Fruit fly (Drosophila melanogaster) whole organism, embryonic: ENCODE results near the gene Roc1b.

ENCODE experiments used
- Asciz ChIP-seq: fragments of 200-800 bp; sonication (Bioruptor generic); optimal IDR thresholded peaks from 2 replicates; lab custom pipeline; 2017; ENCODE audit warnings: missing biosample characterization, mild to moderate bottlenecking, missing genetic modification characterization, missing genetic modification reagents
- BEAF-32 ChIP-seq: fragments of 200-800 bp; sonication (Bioruptor generic); optimal IDR thresholded peaks from 3 replicates; lab custom pipeline; 2017; ENCODE audit warnings: missing biosample characterization, missing genetic modification characterization, mild to moderate bottlenecking, moderate library complexity, missing genetic modification reagents
- C15 ChIP-seq: fragments of 200-800 bp; sonication (Bioruptor generic); IDR thresholded peaks from 3 replicates; pipeline ENCODE4 v1.3.6; 2022; ENCODE audit warnings: missing biosample characterization, missing genetic modification characterization
- CG10321 ChIP-seq: fragments of 200-800 bp; sonication (Bioruptor generic); IDR thresholded peaks from 2 replicates; pipeline ENCODE4 v1.3.6; 2022; ENCODE audit warnings: missing biosample characterization, missing genetic modification characterization
- CG10543 ChIP-seq: fragments of 200-800 bp; sonication (Bioruptor generic); optimal IDR thresholded peaks from 3 replicates; lab custom pipeline; 2017; ENCODE audit warnings: missing biosample characterization, mild to moderate bottlenecking, missing genetic modification characterization, moderate library complexity
- CG10565 ChIP-seq: fragments of 200-800 bp; sonication (Bioruptor generic); optimal IDR thresholded peaks from 3 replicates; lab custom pipeline; 2016; ENCODE audit warnings: missing biosample characterization, mild to moderate bottlenecking, missing genetic modification characterization
- CG13287 ChIP-seq: fragments of 200-800 bp; sonication (Bioruptor generic); IDR thresholded peaks from 2 replicates; pipeline ENCODE4 v1.3.6; 2022; ENCODE audit warnings: missing biosample characterization, missing genetic modification characterization; ENCODE audit not compliant: partially characterized antibody
- CG14050 ChIP-seq: fragments of 200-800 bp; sonication (Bioruptor generic); IDR thresholded peaks from 3 replicates; pipeline ENCODE4 v1.3.6; 2022; ENCODE audit warnings: missing biosample characterization, missing genetic modification characterization
- CG15073 ChIP-seq: fragments of 200-800 bp; sonication (Bioruptor generic); optimal IDR thresholded peaks from 2 replicates; lab custom pipeline; 2016; ENCODE audit warnings: missing biosample characterization, missing genetic modification characterization
- CG17385 ChIP-seq: fragments of 200-800 bp; sonication (Bioruptor generic); optimal IDR thresholded peaks from 3 replicates; lab custom pipeline; 2018; ENCODE audit warnings: missing biosample characterization, mild to moderate bottlenecking, missing genetic modification characterization
- CG17912 ChIP-seq: fragments of 200-800 bp; sonication (Bioruptor generic); optimal IDR thresholded peaks from 2 replicates; lab custom pipeline; 2018; ENCODE audit warnings: missing biosample characterization, mild to moderate bottlenecking, missing genetic modification characterization
- CG2116 ChIP-seq: fragments of 200-800 bp; sonication (Bioruptor generic); optimal IDR thresholded peaks from 3 replicates; lab custom pipeline; 2018; ENCODE audit warnings: missing biosample characterization, mild to moderate bottlenecking, missing genetic modification characterization
- CG31224 ChIP-seq: fragments of 200-800 bp; sonication (Bioruptor generic); IDR thresholded peaks from 2 replicates; pipeline ENCODE4 v1.3.6; 2022; ENCODE audit warnings: missing biosample characterization, missing genetic modification characterization
- CG33557 ChIP-seq: fragments of 200-800 bp; sonication (Bioruptor generic); optimal IDR thresholded peaks from 2 replicates; lab custom pipeline; 2019; ENCODE audit warnings: missing biosample characterization, mild to moderate bottlenecking, missing genetic modification characterization, moderate library complexity
- CG5180 ChIP-seq: fragments of 200-800 bp; sonication (Bioruptor generic); optimal IDR thresholded peaks from 3 replicates; lab custom pipeline; 2017; ENCODE audit warnings: missing biosample characterization, missing genetic modification characterization, mild to moderate bottlenecking, moderate library complexity, missing genetic modification reagents
- CG6813 ChIP-seq: fragments of 200-800 bp; sonication (Bioruptor generic); optimal IDR thresholded peaks from 2 replicates; lab custom pipeline; 2017; ENCODE audit warnings: missing biosample characterization, missing genetic modification characterization, mild to moderate bottlenecking, moderate library complexity, missing genetic modification reagents
- CG8924 ChIP-seq: fragments of 200-800 bp; optimal IDR thresholded peaks from 3 replicates; lab custom pipeline; 2019; ENCODE audit warnings: missing biosample characterization, mild to moderate bottlenecking, missing genetic modification characterization, moderate library complexity
- CG9215 ChIP-seq: fragments of 200-800 bp; sonication (Bioruptor generic); IDR thresholded peaks from 2 replicates; pipeline ENCODE4 v1.3.6; 2022; ENCODE audit warnings: missing biosample characterization, missing genetic modification characterization
- CG9437 ChIP-seq: fragments of 200-800 bp; sonication (Bioruptor generic); optimal IDR thresholded peaks from 2 replicates; lab custom pipeline; 2018; ENCODE audit warnings: missing biosample characterization, mild to moderate bottlenecking, missing genetic modification characterization
- Deaf1 ChIP-seq: fragments of 200-800 bp; optimal IDR thresholded peaks from 3 replicates; lab custom pipeline; 2019; ENCODE audit warnings: missing biosample characterization, mild to moderate bottlenecking, missing genetic modification characterization, moderate library complexity
- Doc2 ChIP-seq: fragments of 200-800 bp; sonication (Bioruptor generic); IDR thresholded peaks from 2 replicates; pipeline ENCODE4 v1.3.6; 2022; ENCODE audit warnings: missing biosample characterization, missing genetic modification characterization
- Dp ChIP-seq: fragments of 200-800 bp; sonication (Bioruptor generic); optimal IDR thresholded peaks from 2 replicates; lab custom pipeline; 2018; ENCODE audit warnings: missing biosample characterization, mild to moderate bottlenecking, missing genetic modification characterization, moderate library complexity
- Drgx ChIP-seq: fragments of 200-800 bp; sonication (Bioruptor generic); IDR thresholded peaks from 2 replicates; pipeline ENCODE4 v1.3.6; 2022; ENCODE audit warnings: missing biosample characterization, missing genetic modification characterization
- Gsc ChIP-seq: fragments of 200-800 bp; sonication (Bioruptor generic); IDR thresholded peaks from 2 replicates; pipeline ENCODE4 v1.3.6; 2022; ENCODE audit warnings: missing biosample characterization, missing genetic modification characterization
- Hey ChIP-seq: fragments of 200-800 bp; sonication (Bioruptor generic); optimal IDR thresholded peaks from 3 replicates; lab custom pipeline; 2018; ENCODE audit warnings: missing biosample characterization, mild to moderate bottlenecking, missing genetic modification characterization
- Lpt ChIP-seq: fragments of >200 bp; optimal IDR thresholded peaks from 2 replicates; lab custom pipeline; 2018; ENCODE audit warnings: missing biosample characterization, missing genetic modification characterization
- Max ChIP-seq: fragments of 200-800 bp; sonication (Bioruptor generic); optimal IDR thresholded peaks from 2 replicates; lab custom pipeline; 2016; ENCODE audit warnings: missing biosample characterization, mild to moderate bottlenecking, missing genetic modification characterization
- Med ChIP-seq: fragments of 200-800 bp; sonication (Bioruptor generic); peaks from one replicate; lab custom pipeline; 2016; ENCODE audit warnings: missing biosample characterization, missing genetic modification characterization, mild to moderate bottlenecking, inconsistent platforms, moderate library complexity
- NFAT ChIP-seq: fragments of 200-800 bp; sonication (Bioruptor generic); IDR thresholded peaks from 2 replicates; pipeline ENCODE4 v1.3.6; 2022; ENCODE audit warnings: missing biosample characterization, missing genetic modification characterization
- PHDP ChIP-seq: fragments of 200-800 bp; sonication (Bioruptor generic); optimal IDR thresholded peaks from 3 replicates; lab custom pipeline; 2018; ENCODE audit warnings: missing biosample characterization, mild to moderate bottlenecking, missing genetic modification characterization, moderate library complexity
- Sin3A ChIP-seq: fragments of >200 bp; optimal IDR thresholded peaks from 2 replicates; lab custom pipeline; 2018
- Sox102F ChIP-seq: fragments of 200-800 bp; sonication (Bioruptor generic); optimal IDR thresholded peaks from 2 replicates; lab custom pipeline; 2018; ENCODE audit warnings: missing biosample characterization, mild to moderate bottlenecking, missing genetic modification characterization, moderate library complexity
- Xbp1 ChIP-seq: fragments of 200-800 bp; sonication (Bioruptor generic); optimal IDR thresholded peaks from 3 replicates; lab custom pipeline; 2016; ENCODE audit warnings: missing biosample characterization, mild to moderate bottlenecking, missing genetic modification characterization
- YL-1 ChIP-seq: fragments of 200-800 bp; sonication (Bioruptor generic); optimal IDR thresholded peaks from 3 replicates; lab custom pipeline; 2017; ENCODE audit warnings: missing biosample characterization, mild to moderate bottlenecking, missing genetic modification characterization
- ara ChIP-seq: fragments of 200-800 bp; sonication (Bioruptor generic); IDR thresholded peaks from 2 replicates; pipeline ENCODE4 v1.3.6; 2022; ENCODE audit warnings: missing biosample characterization, missing genetic modification characterization
- bcd ChIP-seq: fragments of 200-800 bp; sonication (Bioruptor generic); optimal IDR thresholded peaks from 2 replicates; lab custom pipeline; 2017; ENCODE audit warnings: missing biosample characterization, mild to moderate bottlenecking, missing genetic modification characterization
- chif ChIP-seq, 2 experiments: fragments of 200-800 bp; sonication (Bioruptor generic); optimal IDR thresholded peaks; 3 replicates each; lab custom pipeline; 2016; ENCODE audit warnings: missing biosample characterization in 2 of 2, missing genetic modification characterization in 2 of 2
- corto ChIP-seq: fragments of 200-800 bp; sonication (Bioruptor generic); optimal IDR thresholded peaks from 2 replicates; lab custom pipeline; 2016; ENCODE audit warnings: missing biosample characterization, mild to moderate bottlenecking, missing genetic modification characterization, moderate library complexity
- danr ChIP-seq: fragments of 200-800 bp; sonication (Bioruptor generic); IDR thresholded peaks from 2 replicates; pipeline ENCODE4 v1.3.6; 2022; ENCODE audit warnings: missing biosample characterization, missing genetic modification characterization
- gro ChIP-seq: fragments of 200-800 bp; sonication (Bioruptor generic); optimal IDR thresholded peaks from 2 replicates; lab custom pipeline; 2016; ENCODE audit warnings: missing biosample characterization, missing genetic modification characterization
- gsb ChIP-seq: fragments of 200-800 bp; sonication (Bioruptor generic); IDR thresholded peaks from 2 replicates; pipeline ENCODE4 v1.3.6; 2022; ENCODE audit warnings: missing biosample characterization, missing genetic modification characterization
- klu ChIP-seq: fragments of 200-800 bp; sonication (Bioruptor generic); IDR thresholded peaks from 2 replicates; pipeline ENCODE4 v1.3.6; 2022; ENCODE audit warnings: missing biosample characterization, missing genetic modification characterization
- lov ChIP-seq, 2 experiments: fragments of 200-800 bp in 1 of 2; fragments of >200 bp in 1 of 2; sonication (Bioruptor generic) in 1 of 2; IDR thresholded peaks in 1 of 2; optimal IDR thresholded peaks in 1 of 2; 2 replicates in 1 of 2; 3 replicates in 1 of 2; pipeline versions ENCODE4 v1.3.6 to Lab custom; 2017 to 2022; ENCODE audit warnings: missing biosample characterization in 1 of 2, missing genetic modification characterization in 1 of 2
- onecut ChIP-seq: fragments of 200-800 bp; sonication (Bioruptor generic); IDR thresholded peaks from 2 replicates; pipeline ENCODE4 v1.3.6; 2022; ENCODE audit warnings: missing biosample characterization, missing genetic modification characterization
- pnt ChIP-seq: fragments of 200-800 bp; sonication (Bioruptor generic); optimal IDR thresholded peaks from 3 replicates; lab custom pipeline; 2016; ENCODE audit warnings: missing biosample characterization, missing genetic modification characterization
- pros ChIP-seq: fragments of 200-800 bp; sonication (Bioruptor generic); optimal IDR thresholded peaks from 3 replicates; lab custom pipeline; 2019; ENCODE audit warnings: missing biosample characterization, mild to moderate bottlenecking, missing genetic modification characterization, moderate library complexity
- pum ChIP-seq: fragments of 200-800 bp; sonication (Bioruptor generic); optimal IDR thresholded peaks from 2 replicates; lab custom pipeline; 2016; ENCODE audit warnings: missing biosample characterization, missing genetic modification characterization
- repo ChIP-seq: fragments of 200-800 bp; sonication (Bioruptor generic); optimal IDR thresholded peaks from 2 replicates; lab custom pipeline; 2016; ENCODE audit warnings: missing biosample characterization, missing genetic modification characterization
- seq ChIP-seq: fragments of 200-800 bp; sonication (Bioruptor generic); IDR thresholded peaks from 2 replicates; pipeline ENCODE4 v1.3.6; 2022; ENCODE audit warnings: missing biosample characterization, missing genetic modification characterization
- slou ChIP-seq: fragments of 200-800 bp; sonication (Bioruptor generic); optimal IDR thresholded peaks from 3 replicates; lab custom pipeline; 2016; ENCODE audit warnings: missing biosample characterization, missing genetic modification characterization
- sr ChIP-seq: fragments of 200-800 bp; sonication (Bioruptor generic); IDR thresholded peaks from 3 replicates; pipeline ENCODE4 v1.3.6; 2022; ENCODE audit warnings: missing biosample characterization, missing genetic modification characterization
- tx ChIP-seq: fragments of 200-800 bp; sonication (Bioruptor generic); optimal IDR thresholded peaks from 2 replicates; lab custom pipeline; 2016; ENCODE audit warnings: missing biosample characterization, missing genetic modification characterization

The Roc1b gene

dm6 chr3L:378072-378423 is 20.3 kb downstream of the Roc1b start (continued):
- no peak for TF ChIP-seq CG10565 (GFP tag; lab: Kevin White, UChicago)
- TF ChIP-seq CG8924 = no peak
- TF ChIP-seq CG10543 = no peak
- TF ChIP-seq ara (GFP tag; lab: Robert Waterston, UW) = no peak
- TF ChIP-seq Sin3A = no peak
- TF ChIP-seq slou (GFP tag; lab: Kevin White, UChicago) = no peak
- no peak for TF ChIP-seq CG15073 (GFP tag; lab: Kevin White, UChicago)
- no peak for TF ChIP-seq pnt (GFP tag; lab: Kevin White, UChicago)
- no peak for TF ChIP-seq CG5180 (GFP tag; lab: Kevin White, UChicago)
- no peak for TF ChIP-seq klu (GFP tag; lab: Robert Waterston, UW)
- TF ChIP-seq repo (GFP tag; lab: Kevin White, UChicago) = no peak
- TF ChIP-seq CG33557 (GFP tag; lab: Kevin White, UChicago) = no peak
- TF ChIP-seq Drgx (GFP tag; lab: Robert Waterston, UW) = no peak
- TF ChIP-seq YL-1 (GFP tag; lab: Kevin White, UChicago) = no peak
- no peak for TF ChIP-seq gro (GFP tag; lab: Kevin White, UChicago)
- TF ChIP-seq Deaf1 (tag; lab: Kevin White, UChicago) = no peak
- peak; percentile 16; the same call in 1 of the 2 replicates for TF ChIP-seq seq (GFP tag; lab: Robert Waterston, UW)
- TF ChIP-seq CG6813 = no peak
- TF ChIP-seq Gsc (GFP tag; lab: Robert Waterston, UW) = no peak
- TF ChIP-seq CG9215 (GFP tag; lab: Robert Waterston, UW) = no peak
- no peak for TF ChIP-seq CG17912
- TF ChIP-seq Xbp1 (GFP tag; lab: Kevin White, UChicago) = no peak
- TF ChIP-seq corto (GFP tag; lab: Kevin White, UChicago) = no peak
- no peak for TF ChIP-seq onecut (GFP tag; lab: Robert Waterston, UW)
- TF ChIP-seq Asciz = no peak
- peak; percentile 91 for TF ChIP-seq sr (GFP tag; lab: Robert Waterston, UW)
- no peak for TF ChIP-seq NFAT (GFP tag; lab: Robert Waterston, UW)
- TF ChIP-seq C15 (GFP tag; lab: Robert Waterston, UW) = no peak
- no peak for TF ChIP-seq pros
- TF ChIP-seq CG31224 = no peak
- no peak for TF ChIP-seq bcd (GFP tag; lab: Kevin White, UChicago)
- peak; percentile 53; the same call in 1 of the 2 replicates for TF ChIP-seq CG13287 (GFP tag; lab: Robert Waterston, UW)
- no peak for TF ChIP-seq CG2116
- TF ChIP-seq Dp = no peak
- no peak for TF ChIP-seq Sox102F
- TF ChIP-seq gsb = no peak
- no peak for TF ChIP-seq Lpt (GFP tag; lab: Kevin White, UChicago)
- no peak for TF ChIP-seq Doc2 (GFP tag; lab: Robert Waterston, UW)
- no peak for TF ChIP-seq BEAF-32 (GFP tag; lab: Kevin White, UChicago)
- TF ChIP-seq Med = no peak
- TF ChIP-seq lov (optimal IDR thresholded peaks at IDR 0.05; lab: Kevin White, UChicago) = no peak
- no peak for TF ChIP-seq lov (GFP tag; IDR thresholded peaks at IDR 0.05; lab: Robert Waterston, UW)
- TF ChIP-seq tx (GFP tag; lab: Kevin White, UChicago) = no peak
- TF ChIP-seq PHDP = no peak
- peak in 1 of 2 experiments; percentile 13 for TF ChIP-seq chif (GFP tag; optimal IDR thresholded peaks at IDR 0.05; lab: Kevin White, UChicago)
- TF ChIP-seq CG10321 (GFP tag; lab: Robert Waterston, UW) = peak; percentile 99
- no peak for TF ChIP-seq CG14050
- no peak for TF ChIP-seq Max (GFP tag; lab: Kevin White, UChicago)
- no peak for TF ChIP-seq CG17385 (GFP tag; lab: Kevin White, UChicago)
- TF ChIP-seq Hey (tag; lab: Kevin White, UChicago) = peak; percentile 25
- TF ChIP-seq CG9437 (GFP tag; lab: Kevin White, UChicago) = no peak
- no peak for TF ChIP-seq pum (GFP tag; lab: Kevin White, UChicago)
- TF ChIP-seq danr (GFP tag; lab: Robert Waterston, UW) = no peak
